Worm (Caenorhabditis elegans): ENCODE results near the gene C50B6.1.

- TF ChIP-seq efl-1 (optimal IDR thresholded peaks at IDR 0.05) (no peak), efl-1 (GFP tag; optimal IDR thresholded peaks at IDR 0.05 in 1 of 2) (no peak), egl-13 (tag; optimal IDR thresholded peaks at IDR 0.05) (no peak), pqm-1 (tag; optimal IDR thresholded peaks at IDR 0.05) (no peak)
These were observed at the start of gene C50B6.1 for ce11 chrV:13308616-13309015.
